Worm (Caenorhabditis elegans) whole organism, mixed stage, embryonic: ENCODE data around the gene spig-3.

Source experiments
- ceh-43 ChIP-seq: fragments of 200-800 bp; sonication (Bioruptor generic); optimal IDR thresholded peaks from 2 replicates; lab custom pipeline; 2018; ENCODE audit warnings: mild to moderate bottlenecking, missing genetic modification characterization, moderate library complexity, missing compliant biosample characterization
- elt-3 ChIP-seq: fragments of 150-350 bp; optimal IDR thresholded peaks from 2 replicates; lab custom pipeline; 2014; ENCODE audit warnings: missing biosample characterization, missing genetic modification characterization
- nhr-12 ChIP-seq: fragments of 150-350 bp; optimal IDR thresholded peaks from 2 replicates; lab custom pipeline; 2014; ENCODE audit warnings: missing biosample characterization, missing genetic modification characterization
- nhr-237 ChIP-seq: fragments of 150-350 bp; optimal IDR thresholded peaks from 2 replicates; lab custom pipeline; 2014; ENCODE audit warnings: missing biosample characterization, missing genetic modification characterization
- snpc-4 ChIP-seq: fragments of 150-350 bp; optimal IDR thresholded peaks from 2 replicates; lab custom pipeline; 2014; ENCODE audit warnings: missing biosample characterization, missing genetic modification characterization
- ztf-11 ChIP-seq: fragments of 150-350 bp; optimal IDR thresholded peaks from 2 replicates; lab custom pipeline; 2014; ENCODE audit warnings: missing biosample characterization, missing genetic modification characterization

- TF ChIP-seq ceh-43 (GFP tag; lab: Kevin White, UChicago) (no peak), snpc-4 (tag; lab: Kevin White, UChicago) (no peak), nhr-237 (tag; lab: Kevin White, UChicago) (no peak), ztf-11 (tag; lab: Kevin White, UChicago) (no peak), nhr-12 (tag; lab: Kevin White, UChicago) (no peak), elt-3 (tag; lab: Kevin White, UChicago) (no peak)
Measured at ce11 chrV:14319101-14319781, 19.8 kb upstream of the spig-3 start, which contains the start of gene F47B8.13.
